Fruit fly (Drosophila melanogaster): ENCODE measurements around the gene CG9119.

The CG9119 gene

dm6 chr3L:1235426-1235825 lies 30.8 kb upstream of the CG9119 start, which contains the start of gene galene (continued):
- no peak for TF ChIP-seq CG14441 (GFP tag; IDR thresholded peaks at IDR 0.05)

dm6 chr3L:1233830-1234229 lies 29.2 kb upstream of the CG9119 start, which contains the start of gene CG33966:
Gene CG33966, plus strand, starts transcription at chr3L:1234130.
- TF ChIP-seq Deaf1 (tag; optimal IDR thresholded peaks at IDR 0.05) (peak; percentile 2), CG12769 (tag; optimal IDR thresholded peaks at IDR 0.05) (no peak), exex (tag; optimal IDR thresholded peaks at IDR 0.05) (peak; percentile 43), sug (tag; optimal IDR thresholded peaks at IDR 0.05) (peak; percentile 36), HmgZ (tag; optimal IDR thresholded peaks at IDR 0.05) (peak; percentile 22), org-1 (GFP tag; optimal IDR thresholded peaks at IDR 0.05) (no peak)

- TF ChIP-seq CkIIα-i1 (GFP tag; IDR thresholded peaks at IDR 0.05) (no peak), exex (tag; optimal IDR thresholded peaks at IDR 0.05) (peak; percentile 65), CG11560 (tag; IDR thresholded peaks at IDR 0.05) (no peak)
Measured at dm6 chr3L:1232582-1232981, 28.0 kb upstream of the CG9119 start, which contains the start of gene CG33965. Gene CG33965, plus strand, starts transcription at chr3L:1232882.

dm6 chr3L:1227303-1227797 lies 22.8 kb upstream of the CG9119 start, which contains the start of gene LysS:
Gene LysS, plus strand, starts transcription at chr3L:1227747.
- no peak for TF ChIP-seq Bteb2 (GFP tag; optimal IDR thresholded peaks at IDR 0.05)
- TF ChIP-seq CG6813 (GFP tag; optimal IDR thresholded peaks at IDR 0.05), result no peak
- peak; percentile 3 for TF ChIP-seq CG18011 (GFP tag; optimal IDR thresholded peaks at IDR 0.05)
- no peak for TF ChIP-seq CG18619 (GFP tag; optimal IDR thresholded peaks at IDR 0.05)
- peak; percentile 23 for TF ChIP-seq grn (GFP tag; optimal IDR thresholded peaks at IDR 0.05)
- TF ChIP-seq mld (GFP tag; IDR thresholded peaks at IDR 0.05; ENCODE audit: partially characterized antibody), result no peak
- 0 out of 3 replicates have a peak, but pooled peaks have one; percentile 36 for TF ChIP-seq CG2199 (GFP tag; IDR thresholded peaks at IDR 0.05)
- TF ChIP-seq Lhr (GFP tag; optimal IDR thresholded peaks at IDR 0.05), result no peak
- peak; percentile 58 for TF ChIP-seq exex (tag; optimal IDR thresholded peaks at IDR 0.05)
- no peak for TF ChIP-seq CG12155 (GFP tag; optimal IDR thresholded peaks at IDR 0.05)
- TF ChIP-seq kay (GFP tag; optimal IDR thresholded peaks at IDR 0.05), result no peak
- TF ChIP-seq inv (GFP tag; IDR thresholded peaks at IDR 0.05; ENCODE audit: partially characterized antibody), result no peak
- TF ChIP-seq CG1602 (GFP tag; optimal IDR thresholded peaks at IDR 0.05), result no peak
- no peak for TF ChIP-seq CG3065 (GFP tag; optimal IDR thresholded peaks at IDR 0.05)
- TF ChIP-seq E2f1 (GFP tag; IDR thresholded peaks at IDR 0.05), result no peak
- no peak for TF ChIP-seq wek (GFP tag; optimal IDR thresholded peaks at IDR 0.05)

dm6 chr3L:1218596-1218995 lies 14.0 kb upstream of the CG9119 start, which contains the start of gene LysP:
Gene LysP, minus strand, starts transcription at chr3L:1218696.
- TF ChIP-seq her (GFP tag; optimal IDR thresholded peaks at IDR 0.05) (no peak), CG10366 (GFP tag; IDR thresholded peaks at IDR 0.05) (no peak), hth (optimal IDR thresholded peaks at IDR 0.05) (no peak), exex (tag; optimal IDR thresholded peaks at IDR 0.05) (peak; percentile 15), CG9727 (GFP tag; optimal IDR thresholded peaks at IDR 0.05) (no peak), grn (GFP tag; optimal IDR thresholded peaks at IDR 0.05) (peak; percentile 43), B-H1 (GFP tag; IDR thresholded peaks at IDR 0.05) (no peak), CG7963 (GFP tag; IDR thresholded peaks at IDR 0.05; ENCODE audit: partially characterized antibody) (no peak), CG17612 (GFP tag; IDR thresholded peaks at IDR 0.05) (no peak), pzg (GFP tag; optimal IDR thresholded peaks at IDR 0.05) (no peak), tio (GFP tag; optimal IDR thresholded peaks at IDR 0.05) (no peak)
